Worm (Caenorhabditis elegans) whole organism, L2 larva: ENCODE measurements around the gene eif-2D.

Experiments
- C34F6.9 ChIP-seq: fragments of 150-350 bp; optimal IDR thresholded peaks from 2 replicates; lab custom pipeline; 2014; ENCODE audit warnings: missing biosample characterization, missing genetic modification characterization
- F13H6.1 ChIP-seq: sonication (generic microtip); optimal IDR thresholded peaks from 2 replicates; lab custom pipeline; 2016; ENCODE audit warnings: missing genetic modification characterization, missing compliant biosample characterization
- R02D3.7 ChIP-seq: fragments of 150-350 bp; optimal IDR thresholded peaks from 2 replicates; lab custom pipeline; 2014; ENCODE audit warnings: missing biosample characterization, missing genetic modification characterization
- Y55F3AM.14 ChIP-seq: fragments of 200-800 bp; sonication (Bioruptor generic); optimal IDR thresholded peaks from 2 replicates; lab custom pipeline; 2018; ENCODE audit warnings: mild to moderate bottlenecking, missing genetic modification characterization, missing compliant biosample characterization
- aly-2 ChIP-seq: fragments of 150-350 bp; optimal IDR thresholded peaks from 2 replicates; lab custom pipeline; 2014; ENCODE audit warnings: missing biosample characterization, missing genetic modification characterization
- ama-1 ChIP-seq: fragments of 150-350 bp; optimal IDR thresholded peaks from 2 replicates; lab custom pipeline; 2018; ENCODE audit warnings: inconsistent platforms
- blmp-1 ChIP-seq: sonication (generic microtip); optimal IDR thresholded peaks from 2 replicates; lab custom pipeline; 2017; ENCODE audit warnings: missing genetic modification characterization, mild to moderate bottlenecking, missing compliant biosample characterization, antibody characterized with exemption, moderate library complexity; ENCODE audit not compliant: insufficient read depth
- ceh-16 ChIP-seq: fragments of 150-350 bp; optimal IDR thresholded peaks from 2 replicates; lab custom pipeline; 2014; ENCODE audit warnings: missing biosample characterization, missing genetic modification characterization
- ceh-82 ChIP-seq: fragments of 150-350 bp; optimal IDR thresholded peaks from 2 replicates; lab custom pipeline; 2014; ENCODE audit warnings: missing biosample characterization, missing genetic modification characterization
- crh-2 ChIP-seq: sonication (generic microtip); optimal IDR thresholded peaks from 2 replicates; lab custom pipeline; 2017; ENCODE audit warnings: missing biosample characterization, missing genetic modification characterization
- dmd-4 ChIP-seq: sonication (generic microtip); optimal IDR thresholded peaks from 2 replicates; lab custom pipeline; 2017; ENCODE audit warnings: missing biosample characterization, missing genetic modification characterization
- egl-27 ChIP-seq: sonication (generic microtip); optimal IDR thresholded peaks from 3 replicates; lab custom pipeline; 2017; ENCODE audit warnings: missing biosample characterization, missing genetic modification reagents, missing genetic modification characterization
- elt-3 ChIP-seq: sonication (generic microtip); optimal IDR thresholded peaks from 2 replicates; lab custom pipeline; 2017; ENCODE audit warnings: missing biosample characterization, missing genetic modification characterization
- lin-11 ChIP-seq: fragments of 150-350 bp; sonication (generic microtip); optimal IDR thresholded peaks from 2 replicates; lab custom pipeline; 2014; ENCODE audit warnings: missing biosample characterization, missing genetic modification characterization, inconsistent platforms, mixed read lengths
- lin-13 ChIP-seq: fragments of 150-350 bp; optimal IDR thresholded peaks from 2 replicates; lab custom pipeline; 2014; ENCODE audit warnings: missing biosample characterization, missing genetic modification reagents, missing genetic modification characterization
- lin-39 ChIP-seq: fragments of 150-350 bp; optimal IDR thresholded peaks from 2 replicates; lab custom pipeline; 2014; ENCODE audit warnings: missing biosample characterization, missing genetic modification reagents, missing genetic modification characterization
- lsy-2 ChIP-seq, 2 experiments: fragments of 150-350 bp in 1 of 2; sonication (generic microtip) in 1 of 2; optimal IDR thresholded peaks; 2 replicates each; lab custom pipeline; 2014 to 2017; ENCODE audit warnings: missing biosample characterization in 2 of 2, missing genetic modification characterization in 2 of 2
- mab-5 ChIP-seq: fragments of 150-350 bp; optimal IDR thresholded peaks from 2 replicates; lab custom pipeline; 2014; ENCODE audit warnings: missing biosample characterization, missing genetic modification characterization
- mdl-1 ChIP-seq, 2 experiments: fragments of 150-350 bp in 1 of 2; sonication (generic microtip) in 1 of 2; optimal IDR thresholded peaks; 2 replicates each; lab custom pipeline; 2017; ENCODE audit warnings: missing biosample characterization in 2 of 2, missing genetic modification characterization in 2 of 2
- nhr-129 ChIP-seq: fragments of 150-350 bp; optimal IDR thresholded peaks from 2 replicates; lab custom pipeline; 2014; ENCODE audit warnings: missing biosample characterization, missing genetic modification characterization
- nhr-21 ChIP-seq: fragments of 150-350 bp; optimal IDR thresholded peaks from 2 replicates; lab custom pipeline; 2014; ENCODE audit warnings: missing biosample characterization, missing genetic modification characterization
- nhr-23 ChIP-seq: fragments of 150-350 bp; optimal IDR thresholded peaks from 2 replicates; lab custom pipeline; 2014; ENCODE audit warnings: missing biosample characterization, missing genetic modification reagents, missing genetic modification characterization
- nhr-6 ChIP-seq: fragments of 150-350 bp; optimal IDR thresholded peaks from 2 replicates; lab custom pipeline; 2014; ENCODE audit warnings: missing biosample characterization, missing genetic modification characterization
- sem-4 ChIP-seq: fragments of 150-350 bp; optimal IDR thresholded peaks from 2 replicates; lab custom pipeline; 2014; ENCODE audit warnings: missing biosample characterization, missing genetic modification reagents, missing genetic modification characterization
- sma-3 ChIP-seq: sonication (generic microtip); optimal IDR thresholded peaks from 2 replicates; lab custom pipeline; 2016; ENCODE audit warnings: missing genetic modification reagents, missing genetic modification characterization, missing compliant biosample characterization
- sma-9 ChIP-seq, 2 experiments: fragments of 150-350 bp in 1 of 2; sonication (generic microtip) in 1 of 2; optimal IDR thresholded peaks; 2 replicates each; lab custom pipeline; 2014 to 2016; ENCODE audit warnings: missing genetic modification characterization in 2 of 2, mild to moderate bottlenecking in 1 of 2, missing biosample characterization in 1 of 2, missing compliant biosample characterization in 1 of 2, missing genetic modification reagents in 1 of 2, moderate library complexity in 1 of 2
- snpc-4 ChIP-seq: fragments of 150-350 bp; optimal IDR thresholded peaks from 2 replicates; lab custom pipeline; 2014; ENCODE audit warnings: missing biosample characterization, missing genetic modification characterization
- unc-39 ChIP-seq: fragments of 150-350 bp; optimal IDR thresholded peaks from 2 replicates; lab custom pipeline; 2014; ENCODE audit warnings: missing biosample characterization, missing genetic modification characterization
- unc-55 ChIP-seq: fragments of 150-350 bp; sonication (generic microtip); optimal IDR thresholded peaks from 3 replicates; lab custom pipeline; 2014; ENCODE audit warnings: missing biosample characterization, missing genetic modification reagents, missing genetic modification characterization
- unc-62 ChIP-seq: fragments of 150-350 bp; optimal IDR thresholded peaks from 2 replicates; lab custom pipeline; 2014; ENCODE audit warnings: missing biosample characterization, missing genetic modification reagents, missing genetic modification characterization
- zag-1 ChIP-seq: fragments of 150-350 bp; optimal IDR thresholded peaks from 2 replicates; lab custom pipeline; 2014; ENCODE audit warnings: missing biosample characterization, missing genetic modification characterization
- ztf-1 ChIP-seq: fragments of 200-800 bp; sonication (Bioruptor generic); conservative IDR thresholded peaks from 2 replicates; pipeline ENCODE4 v1.3.6; 2022; ENCODE audit warnings: missing genetic modification characterization, missing compliant biosample characterization

Gene eif-2D

ce11 chrII:5717831-5718230, 26.3 kb downstream of the eif-2D start, which contains the start of gene zipt-3:
zipt-3 (plus strand) TSS chrII:5718131.
- TF ChIP-seq egl-27 (no peak), lsy-2 (tag; optimal IDR thresholded peaks at IDR 0.05; lab: Kevin White, UChicago) (no peak), nhr-23 (tag; lab: Kevin White, UChicago) (no peak), ztf-1 (GFP tag; lab: Robert Waterston, UW) (no peak), unc-39 (tag; lab: Kevin White, UChicago) (no peak), mdl-1 (tag; optimal IDR thresholded peaks at IDR 0.05; lab: Kevin White, UChicago) (no peak), dmd-4 (no peak), lin-39 (tag; lab: Kevin White, UChicago) (no peak), ceh-16 (no peak), sma-3 (GFP tag; lab: Kevin White, UChicago) (no peak), ama-1 (no peak), ceh-82 (no peak), nhr-21 (tag; lab: Kevin White, UChicago) (no peak), blmp-1 (tag; lab: Kevin White, UChicago) (no peak), unc-62 (GFP tag; lab: Kevin White, UChicago) (no peak), nhr-6 (tag; lab: Kevin White, UChicago) (no peak), C34F6.9 (tag; lab: Kevin White, UChicago) (no peak), elt-3 (no peak)
- TF ChIP-seq, all 48 proteins: peak for 0

ce11 chrII:5719848-5720247, 28.3 kb downstream of the eif-2D start, which contains the start of gene damt-1:
damt-1 (plus strand) TSS chrII:5720148.
- TF ChIP-seq R02D3.7 (tag; lab: Kevin White, UChicago) (no peak), dmd-4 (no peak), nhr-23 (tag; lab: Kevin White, UChicago) (no peak), aly-2 (tag; lab: Kevin White, UChicago) (no peak), ama-1 (no peak)

- peak; percentile 96 for TF ChIP-seq unc-55 (GFP tag; lab: Kevin White, UChicago)
- TF ChIP-seq lsy-2 (tag; optimal IDR thresholded peaks at IDR 0.05; lab: Kevin White, UChicago) = peak; percentile 22 to 59
- TF ChIP-seq ceh-82 = peak; percentile 3
- TF ChIP-seq zag-1 (tag; lab: Kevin White, UChicago) = peak; percentile 91
- peak; percentile 89 for TF ChIP-seq lin-11 (tag; lab: Kevin White, UChicago)
- peak in 1 of 2 experiments; percentile 55 for TF ChIP-seq mdl-1 (tag; optimal IDR thresholded peaks at IDR 0.05; lab: Kevin White, UChicago)
- TF ChIP-seq snpc-4 (tag; lab: Kevin White, UChicago) = peak; percentile 64
- TF ChIP-seq sma-9 (GFP tag; optimal IDR thresholded peaks at IDR 0.05; lab: Kevin White, UChicago) = peak; percentile 53
- no peak for TF ChIP-seq sma-9 (tag; optimal IDR thresholded peaks at IDR 0.05; lab: Kevin White, UChicago)
- TF ChIP-seq aly-2 (tag; lab: Kevin White, UChicago) = no peak
- peak; percentile 20 for TF ChIP-seq lin-39 (tag; lab: Kevin White, UChicago)
- no peak for TF ChIP-seq egl-27
- peak; percentile 89 for TF ChIP-seq nhr-129
- TF ChIP-seq F13H6.1 = peak; percentile 52
- TF ChIP-seq crh-2 (tag; lab: Kevin White, UChicago) = peak; percentile 80
- no peak for TF ChIP-seq ama-1
- TF ChIP-seq lin-13 (GFP tag; lab: Kevin White, UChicago) = peak; percentile 38
- TF ChIP-seq nhr-6 (tag; lab: Kevin White, UChicago) = peak; percentile 82
- TF ChIP-seq mab-5 (tag; lab: Kevin White, UChicago) = peak; percentile 49
- no peak for TF ChIP-seq blmp-1 (tag; lab: Kevin White, UChicago)
- TF ChIP-seq Y55F3AM.14 = peak; percentile 54
- TF ChIP-seq C34F6.9 (tag; lab: Kevin White, UChicago) = peak; percentile 88
- TF ChIP-seq sem-4 (tag; lab: Kevin White, UChicago) = peak; percentile 53
- no peak for TF ChIP-seq nhr-21 (tag; lab: Kevin White, UChicago)
- TF ChIP-seq, all 48 proteins: peak for 18
Observed at ce11 chrII:5725094-5725493, 33.6 kb downstream of the eif-2D start.

- TF ChIP-seq C34F6.9 (tag; lab: Kevin White, UChicago) = peak; percentile 10
- no peak for TF ChIP-seq mdl-1 (tag; optimal IDR thresholded peaks at IDR 0.05; lab: Kevin White, UChicago)
Observed at ce11 chrII:5727707-5728106, 36.2 kb downstream of the eif-2D start, which contains the start of gene rab-3. rab-3 (minus strand) TSS chrII:5727853.
